Worm (Caenorhabditis elegans): ENCODE measurements around the gene gsnl-1.

The gsnl-1 gene

DNA sequence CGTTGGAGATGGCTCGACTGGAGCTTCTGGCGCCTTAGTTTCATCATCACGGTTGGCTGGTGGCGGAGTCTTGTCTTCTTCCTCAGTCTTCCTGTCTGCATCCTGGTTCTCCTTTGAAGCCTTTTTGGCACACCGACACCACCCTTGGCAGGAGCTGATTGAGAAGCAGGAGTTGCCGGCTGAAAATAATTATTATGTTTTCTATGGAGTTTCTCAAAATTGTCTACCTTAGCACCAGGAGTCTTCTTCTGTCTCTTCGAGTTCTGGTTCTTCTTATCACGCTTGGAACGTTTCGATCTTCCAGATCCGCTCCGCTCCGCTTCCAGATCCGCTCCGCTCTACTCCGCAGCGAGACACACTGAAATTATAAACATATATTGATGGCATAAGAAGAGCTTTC, 16.3 kb upstream of the gsnl-1 start, which contains the start of gene K06A4.6:
K06A4.6 (minus strand) TSS at position 101 of the 400 bp plus-strand sequence.
- TF ChIP-seq set-16 (GFP tag; IDR thresholded peaks at IDR 0.05), result peak; percentile 43; the same call in 1 of the 2 replicates
- TF ChIP-seq unc-39 (tag; optimal IDR thresholded peaks at IDR 0.05), result no peak
- TF ChIP-seq ama-1 (optimal IDR thresholded peaks at IDR 0.05), result no peak
- TF ChIP-seq nhr-42 (GFP tag; IDR thresholded peaks at IDR 0.05), result no peak
- no peak for TF ChIP-seq ztf-7 (tag; optimal IDR thresholded peaks at IDR 0.05)
- peak; percentile 43 for TF ChIP-seq aha-1 (tag)
- TF ChIP-seq ceh-44 (GFP tag; IDR thresholded peaks at IDR 0.05), result no peak
- TF ChIP-seq spr-1 (tag; optimal IDR thresholded peaks at IDR 0.05), result no peak
- TF ChIP-seq ztf-11 (tag; optimal IDR thresholded peaks at IDR 0.05), result no peak
- no peak for TF ChIP-seq tag-97 (GFP tag; IDR thresholded peaks at IDR 0.05)
- no peak for TF ChIP-seq T20F7.1 (GFP tag; optimal IDR thresholded peaks at IDR 0.05)
- TF ChIP-seq zfp-3 (GFP tag; conservative IDR thresholded peaks at IDR 0.05), result no peak
- no peak for TF ChIP-seq snpc-4 (tag; optimal IDR thresholded peaks at IDR 0.05)
- no peak for TF ChIP-seq F10B5.3 (tag; optimal IDR thresholded peaks at IDR 0.05)
- TF ChIP-seq Y48G9A.11 (GFP tag; IDR thresholded peaks at IDR 0.05), result no peak

ce11 chrV:9483738-9484256, 13.0 kb upstream of the gsnl-1 start, which contains the start of gene K06A4.2:
TSS of gene K06A4.2 (plus strand) at chrV:9484206.
- TF ChIP-seq tra-1 (GFP tag; IDR thresholded peaks at IDR 0.05) (no peak), ces-1 (GFP tag; optimal IDR thresholded peaks at IDR 0.05) (peak; percentile 62), hlh-30 (tag; optimal IDR thresholded peaks at IDR 0.05; ENCODE audit: insufficient read depth) (no peak), fkh-10 (GFP tag; optimal IDR thresholded peaks at IDR 0.05) (peak; percentile 93), Y5F2A.4 (GFP tag; optimal IDR thresholded peaks at IDR 0.05) (no peak), nhr-76 (tag; optimal IDR thresholded peaks at IDR 0.05) (no peak), ctbp-1 (GFP tag; IDR thresholded peaks at IDR 0.05) (0 out of 2 replicates have a peak, but pooled peaks have one; percentile 19), php-3 (GFP tag; IDR thresholded peaks at IDR 0.05) (no peak), zip-2 (tag; optimal IDR thresholded peaks at IDR 0.05) (no peak), pha-4 (GFP tag; IDR thresholded peaks at IDR 0.05) (no peak), pha-4 (tag; optimal IDR thresholded peaks at IDR 0.05) (no peak), arid-1 (GFP tag; conservative IDR thresholded peaks at IDR 0.05) (no peak), lir-3 (tag; optimal IDR thresholded peaks at IDR 0.05) (no peak), hif-1 (tag; optimal IDR thresholded peaks at IDR 0.05) (no peak)

DNA sequence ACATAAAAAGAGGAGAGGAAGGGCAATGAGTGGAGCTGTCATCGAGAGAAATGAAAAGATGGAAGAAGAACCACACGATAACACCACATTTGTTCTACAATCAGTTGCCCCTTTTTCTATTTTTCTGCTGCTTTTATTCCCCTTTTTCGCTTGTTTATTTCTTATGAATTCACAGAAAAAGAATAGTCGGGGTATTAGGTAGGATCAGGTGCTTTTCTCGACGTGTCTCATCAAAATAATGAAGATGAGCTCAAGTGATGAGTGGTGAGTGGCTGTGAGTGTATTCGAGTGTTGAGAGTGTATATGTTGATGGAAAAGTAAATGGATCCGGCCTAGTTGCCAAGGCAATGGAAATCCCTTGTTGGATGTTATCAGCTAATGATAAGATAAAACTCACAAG, 11.3 kb upstream of the gsnl-1 start:
- TF ChIP-seq lir-3 (tag; optimal IDR thresholded peaks at IDR 0.05) (no peak), aha-1 (tag) (peak; percentile 67), ZK546.5 (tag; optimal IDR thresholded peaks at IDR 0.05) (no peak), lin-38 (GFP tag; IDR thresholded peaks at IDR 0.05) (no peak)

DNA sequence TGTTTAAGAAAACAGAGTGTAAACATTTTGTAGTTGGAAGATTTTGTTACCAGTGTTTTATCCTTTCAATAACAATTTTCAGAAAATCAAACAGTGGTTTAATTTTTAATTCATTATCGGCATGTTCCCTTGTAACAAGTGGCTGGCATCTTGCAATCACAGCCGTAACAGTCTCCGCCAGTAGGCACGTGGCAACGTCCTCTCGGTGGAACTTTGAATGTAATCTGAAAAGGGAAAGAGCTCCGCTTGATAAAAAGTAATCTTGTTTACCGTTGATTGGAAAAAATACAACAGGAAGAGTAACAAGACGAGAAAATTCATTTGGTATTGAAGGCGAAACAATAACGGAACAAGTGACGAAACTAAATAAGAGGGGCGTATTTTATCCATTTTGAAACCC, 7.4 kb upstream of the gsnl-1 start, which contains the start of gene K06A4.10:
K06A4.10 (minus strand) TSS at position 390 of the 400 bp plus-strand sequence.
- TF ChIP-seq daf-19 (GFP tag; conservative IDR thresholded peaks at IDR 0.05), result no peak
- no peak for TF ChIP-seq nhr-41 (GFP tag; IDR thresholded peaks at IDR 0.05)
- no peak for TF ChIP-seq ceh-32 (tag; optimal IDR thresholded peaks at IDR 0.05; ENCODE audit: poor library complexity)
- TF ChIP-seq daf-12 (tag; optimal IDR thresholded peaks at IDR 0.05), result no peak
- TF ChIP-seq egl-43 (GFP tag; IDR thresholded peaks at IDR 0.05), result no peak
- no peak for TF ChIP-seq sdz-12 (GFP tag; optimal IDR thresholded peaks at IDR 0.05)
- no peak for TF ChIP-seq lsy-2 (tag; optimal IDR thresholded peaks at IDR 0.05)
- no peak for TF ChIP-seq nhr-11 (tag; optimal IDR thresholded peaks at IDR 0.05)
- TF ChIP-seq spr-3 (GFP tag; optimal IDR thresholded peaks at IDR 0.05), result no peak
- no peak for TF ChIP-seq cey-2 (tag; optimal IDR thresholded peaks at IDR 0.05; ENCODE audit: borderline replicate concordance, insufficient read depth)
- no peak for TF ChIP-seq gei-8 (GFP tag; optimal IDR thresholded peaks at IDR 0.05)
- no peak for TF ChIP-seq snpc-4 (tag; optimal IDR thresholded peaks at IDR 0.05)
- TF ChIP-seq php-3 (GFP tag; IDR thresholded peaks at IDR 0.05), result no peak
- TF ChIP-seq mes-2 (tag; optimal IDR thresholded peaks at IDR 0.05; ENCODE audit: poor library complexity, severe bottlenecking), result no peak
- no peak for TF ChIP-seq nhr-76 (tag; optimal IDR thresholded peaks at IDR 0.05)
- no peak for TF ChIP-seq D1046.2 (GFP tag; IDR thresholded peaks at IDR 0.05)
- TF ChIP-seq dve-1 (tag; optimal IDR thresholded peaks at IDR 0.05; ENCODE audit: insufficient read depth), result peak; percentile 31
- TF ChIP-seq egl-27 (tag; optimal IDR thresholded peaks at IDR 0.05), result no peak
- no peak for TF ChIP-seq ces-1 (GFP tag; optimal IDR thresholded peaks at IDR 0.05)
- TF ChIP-seq R02D3.7 (tag; optimal IDR thresholded peaks at IDR 0.05), result no peak
